Fruit fly (Drosophila melanogaster) whole organism, embryonic: Measurements from ENCODE around the gene CG15717.

Experiments used
- Antp ChIP-seq: fragments of 200-800 bp; sonication (Bioruptor generic); optimal IDR thresholded peaks from 3 replicates; lab custom pipeline; 2016; ENCODE audit warnings: missing biosample characterization, missing genetic modification characterization
- CG1024 ChIP-seq: fragments of 200-800 bp; sonication (Bioruptor generic); IDR thresholded peaks from 2 replicates; pipeline ENCODE4 v1.3.6; 2022; ENCODE audit warnings: missing biosample characterization, missing genetic modification characterization
- CG10543 ChIP-seq: fragments of 200-800 bp; sonication (Bioruptor generic); optimal IDR thresholded peaks from 3 replicates; lab custom pipeline; 2017; ENCODE audit warnings: missing biosample characterization, mild to moderate bottlenecking, missing genetic modification characterization, moderate library complexity
- CG12104 ChIP-seq: fragments of 200-800 bp; sonication (Bioruptor generic); optimal IDR thresholded peaks from 3 replicates; lab custom pipeline; 2016; ENCODE audit warnings: missing biosample characterization, missing genetic modification characterization
- CG13424 ChIP-seq: fragments of 200-800 bp; sonication (Bioruptor generic); optimal IDR thresholded peaks from 2 replicates; lab custom pipeline; 2019; ENCODE audit warnings: missing biosample characterization, mild to moderate bottlenecking, missing genetic modification characterization, moderate library complexity
- CG14050 ChIP-seq: fragments of 200-800 bp; sonication (Bioruptor generic); IDR thresholded peaks from 3 replicates; pipeline ENCODE4 v1.3.6; 2022; ENCODE audit warnings: missing biosample characterization, missing genetic modification characterization
- CG14965 ChIP-seq: fragments of 200-800 bp; sonication (Bioruptor generic); optimal IDR thresholded peaks from 2 replicates; lab custom pipeline; 2016; ENCODE audit warnings: missing biosample characterization, missing genetic modification characterization, borderline replicate concordance
- CG1602 ChIP-seq: fragments of 200-800 bp; sonication (Bioruptor generic); optimal IDR thresholded peaks from 3 replicates; lab custom pipeline; 2016; ENCODE audit warnings: missing biosample characterization, missing genetic modification characterization
- CG17359 ChIP-seq: fragments of 200-800 bp; sonication (Bioruptor generic); optimal IDR thresholded peaks from 3 replicates; lab custom pipeline; 2018; ENCODE audit warnings: missing biosample characterization, mild to moderate bottlenecking, missing genetic modification characterization, moderate library complexity
- CG17802 ChIP-seq: fragments of 200-800 bp; sonication (Bioruptor generic); optimal IDR thresholded peaks from 2 replicates; lab custom pipeline; 2018; ENCODE audit warnings: missing biosample characterization, mild to moderate bottlenecking, missing genetic modification characterization, moderate library complexity
- CG18476 ChIP-seq: fragments of 200-800 bp; sonication (Bioruptor generic); optimal IDR thresholded peaks from 2 replicates; lab custom pipeline; 2016; ENCODE audit warnings: missing biosample characterization, mild to moderate bottlenecking, missing genetic modification characterization
- CG2116 ChIP-seq: fragments of 200-800 bp; sonication (Bioruptor generic); optimal IDR thresholded peaks from 3 replicates; lab custom pipeline; 2018; ENCODE audit warnings: missing biosample characterization, mild to moderate bottlenecking, missing genetic modification characterization
- CG32772 ChIP-seq: fragments of 200-800 bp; sonication (Bioruptor generic); IDR thresholded peaks from 2 replicates; pipeline ENCODE4 v1.3.6; 2022; ENCODE audit warnings: missing biosample characterization, missing genetic modification characterization
- CG4328 ChIP-seq: fragments of 200-800 bp; sonication (Bioruptor generic); optimal IDR thresholded peaks from 3 replicates; lab custom pipeline; 2017; ENCODE audit warnings: missing biosample characterization, missing genetic modification reagents, missing genetic modification characterization
- CG4404 ChIP-seq: fragments of 200-800 bp; sonication (Bioruptor generic); IDR thresholded peaks from 2 replicates; pipeline ENCODE4 v1.3.6; 2022; ENCODE audit warnings: missing biosample characterization, missing genetic modification characterization
- CG6272 ChIP-seq: fragments of 200-800 bp; sonication (Bioruptor generic); IDR thresholded peaks from 2 replicates; pipeline ENCODE4 v1.3.6; 2022; ENCODE audit warnings: missing biosample characterization, missing genetic modification characterization
- CG6813 ChIP-seq: fragments of 200-800 bp; sonication (Bioruptor generic); optimal IDR thresholded peaks from 2 replicates; lab custom pipeline; 2017; ENCODE audit warnings: missing biosample characterization, missing genetic modification characterization, mild to moderate bottlenecking, moderate library complexity, missing genetic modification reagents
- CG7839 ChIP-seq: fragments of 200-800 bp; sonication (Bioruptor generic); optimal IDR thresholded peaks from 3 replicates; lab custom pipeline; 2018; ENCODE audit warnings: missing biosample characterization, mild to moderate bottlenecking, missing genetic modification characterization, moderate library complexity
- CG8924 ChIP-seq: fragments of 200-800 bp; optimal IDR thresholded peaks from 3 replicates; lab custom pipeline; 2019; ENCODE audit warnings: missing biosample characterization, mild to moderate bottlenecking, missing genetic modification characterization, moderate library complexity
- ERR ChIP-seq: fragments of 200-800 bp; sonication (Bioruptor generic); optimal IDR thresholded peaks from 2 replicates; lab custom pipeline; 2016; ENCODE audit warnings: missing biosample characterization, missing genetic modification characterization
- HHEX ChIP-seq: fragments of 200-800 bp; sonication (Bioruptor generic); optimal IDR thresholded peaks from 3 replicates; lab custom pipeline; 2017; ENCODE audit warnings: missing biosample characterization, mild to moderate bottlenecking, missing genetic modification characterization, missing genetic modification reagents
- Hsf ChIP-seq: fragments of 200-800 bp; sonication (Bioruptor generic); optimal IDR thresholded peaks from 3 replicates; lab custom pipeline; 2016; ENCODE audit warnings: missing biosample characterization, missing genetic modification characterization
- Max ChIP-seq: fragments of 200-800 bp; sonication (Bioruptor generic); optimal IDR thresholded peaks from 2 replicates; lab custom pipeline; 2016; ENCODE audit warnings: missing biosample characterization, mild to moderate bottlenecking, missing genetic modification characterization
- Mrtf ChIP-seq: fragments of 200-800 bp; sonication (Bioruptor generic); IDR thresholded peaks from 3 replicates; pipeline ENCODE4 v1.3.6; 2022; ENCODE audit warnings: missing biosample characterization, missing genetic modification characterization
- NK7.1 ChIP-seq: fragments of 200-800 bp; sonication (Bioruptor generic); optimal IDR thresholded peaks from 3 replicates; lab custom pipeline; 2016; ENCODE audit warnings: missing biosample characterization, missing genetic modification characterization
- Rx ChIP-seq: fragments of 200-800 bp; sonication (Bioruptor generic); IDR thresholded peaks from 2 replicates; pipeline ENCODE4 v1.3.6; 2022; ENCODE audit warnings: missing biosample characterization, missing genetic modification characterization
- Sox102F ChIP-seq: fragments of 200-800 bp; sonication (Bioruptor generic); optimal IDR thresholded peaks from 2 replicates; lab custom pipeline; 2018; ENCODE audit warnings: missing biosample characterization, mild to moderate bottlenecking, missing genetic modification characterization, moderate library complexity
- Ssrp ChIP-seq: fragments of 200-800 bp; sonication (Bioruptor generic); optimal IDR thresholded peaks from 2 replicates; lab custom pipeline; 2018; ENCODE audit warnings: missing biosample characterization, mild to moderate bottlenecking, missing genetic modification characterization, moderate library complexity
- bowl ChIP-seq: fragments of 200-800 bp; sonication (Bioruptor generic); IDR thresholded peaks from 2 replicates; pipeline ENCODE4 v1.3.6; 2022; ENCODE audit warnings: missing biosample characterization, missing genetic modification characterization
- cad ChIP-seq: fragments of >200 bp; optimal IDR thresholded peaks from 2 replicates; lab custom pipeline; 2017; ENCODE audit warnings: missing biosample characterization, missing genetic modification characterization
- caup ChIP-seq: fragments of 200-800 bp; sonication (Bioruptor generic); optimal IDR thresholded peaks from 3 replicates; lab custom pipeline; 2017; ENCODE audit warnings: missing biosample characterization, mild to moderate bottlenecking, missing genetic modification characterization, moderate library complexity; ENCODE audit not compliant: severe bottlenecking
- dimm ChIP-seq: fragments of 200-800 bp; sonication (Bioruptor generic); IDR thresholded peaks from 2 replicates; pipeline ENCODE4 v1.3.6; 2022; ENCODE audit warnings: missing biosample characterization, missing genetic modification characterization
- emc ChIP-seq: fragments of 200-800 bp; sonication (Bioruptor generic); optimal IDR thresholded peaks from 2 replicates; lab custom pipeline; 2016; ENCODE audit warnings: missing biosample characterization, missing genetic modification characterization
- ems ChIP-seq: fragments of 200-800 bp; sonication (Bioruptor generic); optimal IDR thresholded peaks from 3 replicates; lab custom pipeline; 2016; ENCODE audit warnings: missing biosample characterization, missing genetic modification characterization
- fd102C ChIP-seq: fragments of 200-800 bp; sonication (Bioruptor generic); optimal IDR thresholded peaks from 2 replicates; lab custom pipeline; 2018; ENCODE audit warnings: missing biosample characterization, mild to moderate bottlenecking, missing genetic modification characterization, moderate library complexity
- fd96Cb ChIP-seq: fragments of 200-800 bp; sonication (Bioruptor generic); optimal IDR thresholded peaks from 2 replicates; lab custom pipeline; 2018; ENCODE audit warnings: missing biosample characterization, mild to moderate bottlenecking, missing genetic modification characterization, moderate library complexity
- gsb-n ChIP-seq: fragments of 200-800 bp; sonication (Bioruptor generic); optimal IDR thresholded peaks from 3 replicates; lab custom pipeline; 2018; ENCODE audit warnings: missing biosample characterization, mild to moderate bottlenecking, missing genetic modification characterization
- lab ChIP-seq: fragments of 200-800 bp; sonication (Bioruptor generic); optimal IDR thresholded peaks from 3 replicates; lab custom pipeline; 2017; ENCODE audit warnings: missing biosample characterization, missing genetic modification characterization, mild to moderate bottlenecking, moderate library complexity, missing genetic modification reagents
- mam ChIP-seq: fragments of 200-800 bp; sonication (Bioruptor generic); optimal IDR thresholded peaks from 3 replicates; lab custom pipeline; 2016; ENCODE audit warnings: missing biosample characterization, missing genetic modification characterization
- mirr ChIP-seq: fragments of 200-800 bp; sonication (Bioruptor generic); optimal IDR thresholded peaks from 3 replicates; lab custom pipeline; 2018; ENCODE audit warnings: missing biosample characterization, mild to moderate bottlenecking, missing genetic modification characterization
- pan ChIP-seq, 4 experiments: fragments of >200 bp in 3 of 4; fragments of 200-800 bp in 1 of 4; sonication (Bioruptor generic) in 1 of 4; optimal IDR thresholded peaks in 3 of 4; IDR thresholded peaks in 1 of 4; 2 replicates each; pipeline versions ENCODE4 v1.3.6 to Lab custom; 2017 to 2022; ENCODE audit warnings: missing biosample characterization in 2 of 4, missing genetic modification characterization in 2 of 4, mixed read lengths in 1 of 4
- pho ChIP-seq: fragments of 200-800 bp; sonication (Bioruptor generic); optimal IDR thresholded peaks from 2 replicates; lab custom pipeline; 2016; ENCODE audit warnings: missing biosample characterization, missing genetic modification characterization
- ro ChIP-seq: fragments of 200-800 bp; sonication (Bioruptor generic); IDR thresholded peaks from 2 replicates; pipeline ENCODE4 v1.3.6; 2022; ENCODE audit warnings: missing biosample characterization, missing genetic modification characterization
- salm ChIP-seq: fragments of 200-800 bp; sonication (Bioruptor generic); optimal IDR thresholded peaks from 2 replicates; lab custom pipeline; 2018; ENCODE audit warnings: missing biosample characterization, mild to moderate bottlenecking, missing genetic modification characterization
- shn ChIP-seq: fragments of 200-800 bp; sonication (Bioruptor generic); optimal IDR thresholded peaks from 3 replicates; lab custom pipeline; 2016; ENCODE audit warnings: missing biosample characterization, missing genetic modification characterization
- sr ChIP-seq: fragments of 200-800 bp; sonication (Bioruptor generic); IDR thresholded peaks from 3 replicates; pipeline ENCODE4 v1.3.6; 2022; ENCODE audit warnings: missing biosample characterization, missing genetic modification characterization
- sug ChIP-seq: fragments of 200-800 bp; optimal IDR thresholded peaks from 2 replicates; lab custom pipeline; 2019; ENCODE audit warnings: missing biosample characterization, mild to moderate bottlenecking, missing genetic modification characterization, moderate library complexity
- tx ChIP-seq: fragments of 200-800 bp; sonication (Bioruptor generic); optimal IDR thresholded peaks from 2 replicates; lab custom pipeline; 2016; ENCODE audit warnings: missing biosample characterization, missing genetic modification characterization
- vnd ChIP-seq: fragments of 200-800 bp; sonication (Bioruptor generic); IDR thresholded peaks from 3 replicates; pipeline ENCODE4 v1.3.6; 2022; ENCODE audit warnings: missing biosample characterization, missing genetic modification characterization; ENCODE audit not compliant: partially characterized antibody
- wor ChIP-seq: fragments of 200-800 bp; sonication (Bioruptor generic); IDR thresholded peaks from 2 replicates; pipeline ENCODE4 v1.3.6; 2022; ENCODE audit warnings: missing biosample characterization, missing genetic modification characterization

The CG15717 gene

dm6 chrX:13159481-13159880 is 30.7 kb downstream of the CG15717 start, which contains the start of the genes Bap60 and CG12096 (continued):
- no peak for TF ChIP-seq CG6813
- TF ChIP-seq CG4404 (GFP tag; lab: Robert Waterston, UW): peak; percentile 67
- TF ChIP-seq Hsf (GFP tag; lab: Kevin White, UChicago): peak; percentile 78
- TF ChIP-seq dimm (GFP tag; lab: Robert Waterston, UW): no peak
- peak; percentile 86 for TF ChIP-seq mam (GFP tag; lab: Kevin White, UChicago)
- peak; percentile 71 for TF ChIP-seq Ssrp (tag; lab: Kevin White, UChicago)
- TF ChIP-seq Mrtf (GFP tag; lab: Robert Waterston, UW): peak; percentile 59; the same call in 1 of the 3 replicates
- TF ChIP-seq sug: peak; percentile 86
- TF ChIP-seq Antp (GFP tag; lab: Kevin White, UChicago): peak; percentile 73
- TF ChIP-seq CG1602 (GFP tag; lab: Kevin White, UChicago): peak; percentile 62
- TF ChIP-seq wor (GFP tag; lab: Robert Waterston, UW): no peak
- peak; percentile 64 for TF ChIP-seq ERR (GFP tag; lab: Kevin White, UChicago)
- no peak for TF ChIP-seq lab
- no peak for TF ChIP-seq CG1024
- peak; percentile 22 for TF ChIP-seq salm (tag; lab: Kevin White, UChicago)
- TF ChIP-seq HHEX: peak; percentile 26
- peak; percentile 95 for TF ChIP-seq vnd (GFP tag; lab: Robert Waterston, UW)
- TF ChIP-seq CG18476 (GFP tag; lab: Kevin White, UChicago): peak; percentile 34
- TF ChIP-seq emc (GFP tag; lab: Kevin White, UChicago): peak; percentile 51
- peak; percentile 56 for TF ChIP-seq caup (GFP tag; lab: Kevin White, UChicago)
- TF ChIP-seq CG14965: no peak
- TF ChIP-seq gsb-n (tag; lab: Kevin White, UChicago): no peak
- TF ChIP-seq CG6272 (GFP tag; lab: Robert Waterston, UW): peak; percentile 44
- peak; percentile 80 for TF ChIP-seq CG7839
- 0 out of 2 replicates have a peak, but pooled peaks have one; percentile 16 for TF ChIP-seq CG32772 (GFP tag; lab: Robert Waterston, UW)
- peak; percentile 55 for TF ChIP-seq NK7.1
- peak; percentile 83 for TF ChIP-seq CG13424
- TF ChIP-seq ro: no peak
- peak; percentile 5 for TF ChIP-seq CG12104 (GFP tag; lab: Kevin White, UChicago)
- TF ChIP-seq fd102C: no peak
- TF ChIP-seq CG2116 (GFP tag; lab: Kevin White, UChicago): peak; percentile 92
- TF ChIP-seq shn (GFP tag; lab: Kevin White, UChicago): peak; percentile 85
- no peak for TF ChIP-seq pan (optimal IDR thresholded peaks at IDR 0.05; lab: Kevin White, UChicago)
- TF ChIP-seq pan (GFP tag; optimal IDR thresholded peaks at IDR 0.05 in 1 of 2, IDR thresholded peaks at IDR 0.05 in 1 of 2): peak in 1 of 2 experiments; percentile 37
- peak; percentile 63 for TF ChIP-seq Max
- TF ChIP-seq cad: no peak
- TF ChIP-seq pho (GFP tag; lab: Kevin White, UChicago): peak; percentile 84
- TF ChIP-seq mirr: peak; percentile 38
- TF ChIP-seq CG14050 (GFP tag; lab: Robert Waterston, UW): peak; percentile 39; the same call in 1 of the 3 replicates
- no peak for TF ChIP-seq bowl
- peak; percentile 69 for TF ChIP-seq tx
- TF ChIP-seq ems (GFP tag; lab: Kevin White, UChicago): peak; percentile 81
- TF ChIP-seq fd96Cb: peak; percentile 56
- TF ChIP-seq Sox102F (GFP tag; lab: Kevin White, UChicago): peak; percentile 65
- TF ChIP-seq CG4328 (GFP tag; lab: Kevin White, UChicago): peak; percentile 66
- TF ChIP-seq CG17802 (tag; lab: Kevin White, UChicago): peak; percentile 12
- TF ChIP-seq CG8924: peak; percentile 80
- peak; percentile 58 for TF ChIP-seq CG17359 (tag; lab: Kevin White, UChicago)
- no peak for TF ChIP-seq sr
- peak; percentile 73 for TF ChIP-seq CG10543 (GFP tag; lab: Kevin White, UChicago)
- TF ChIP-seq Rx (GFP tag; lab: Robert Waterston, UW): no peak
